Fruit fly (Drosophila melanogaster): ENCODE data around the gene Cby.

The Cby gene

DNA sequence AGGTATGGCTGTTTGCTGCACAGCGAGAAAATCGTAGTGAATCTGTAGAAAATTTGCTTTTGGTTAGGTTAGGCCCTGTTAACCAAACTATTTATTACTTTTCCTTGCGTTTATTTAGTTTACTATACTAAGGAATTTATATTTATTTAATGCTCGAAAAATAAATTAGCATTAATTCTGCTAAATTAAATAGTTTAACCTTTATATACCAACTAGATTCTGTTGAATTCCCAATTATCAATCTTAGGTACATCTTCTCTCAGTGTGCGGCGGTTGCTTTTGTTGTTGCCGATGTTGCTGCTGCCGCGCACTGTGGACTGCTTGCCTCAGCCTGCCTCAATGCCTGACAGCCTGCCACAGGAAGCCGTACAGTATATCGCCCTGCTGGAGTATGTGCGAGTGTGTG lies 31.4 kb downstream of the Cby start:
- TF ChIP-seq psq (optimal IDR thresholded peaks at IDR 0.05) = no peak
- TF ChIP-seq CG8478 (optimal IDR thresholded peaks at IDR 0.05) = no peak

DNA sequence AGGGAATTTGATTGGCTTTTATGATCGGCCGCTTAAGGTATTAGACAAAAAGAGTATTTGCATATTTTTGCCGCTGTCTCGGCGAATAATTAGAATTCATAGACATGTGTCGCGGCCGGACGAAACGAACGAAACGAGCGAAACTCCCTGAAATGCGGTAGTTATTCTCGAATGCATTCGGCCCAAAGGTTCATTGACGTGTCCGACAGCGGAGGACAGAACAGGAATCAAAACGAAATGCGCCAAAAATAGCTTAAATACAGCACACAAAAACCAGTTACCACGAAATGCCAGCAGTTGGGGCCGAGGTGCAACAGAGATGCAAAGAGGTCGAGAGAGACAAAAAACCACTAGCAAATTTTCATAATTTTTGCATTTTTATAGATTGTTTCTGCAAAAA lies 36.5 kb downstream of the Cby start:
- TF ChIP-seq EcR (GFP tag; optimal IDR thresholded peaks at IDR 0.05) (peak; percentile 34 to 77), CG8478 (optimal IDR thresholded peaks at IDR 0.05) (no peak)

- TF ChIP-seq EcR (GFP tag; optimal IDR thresholded peaks at IDR 0.05) (no peak), pan (optimal IDR thresholded peaks at IDR 0.05) (no peak), Dll (optimal IDR thresholded peaks at IDR 0.05) (no peak), CG8478 (optimal IDR thresholded peaks at IDR 0.05) (no peak), usp (GFP tag; optimal IDR thresholded peaks at IDR 0.05) (no peak), psq (optimal IDR thresholded peaks at IDR 0.05) (no peak)
These were observed 37.8 kb downstream of the Cby start for dm6 chr3R:21905615-21906014.

dm6 chr3R:21906867-21907266 lies 39.1 kb downstream of the Cby start:
- no peak for TF ChIP-seq usp (GFP tag; optimal IDR thresholded peaks at IDR 0.05)
- no peak for TF ChIP-seq CG8478 (optimal IDR thresholded peaks at IDR 0.05)
- TF ChIP-seq psq (optimal IDR thresholded peaks at IDR 0.05) = no peak
- no peak for TF ChIP-seq pan (optimal IDR thresholded peaks at IDR 0.05)
- TF ChIP-seq Dll (optimal IDR thresholded peaks at IDR 0.05) = no peak
- no peak for TF ChIP-seq EcR (GFP tag; optimal IDR thresholded peaks at IDR 0.05)

- TF ChIP-seq usp (GFP tag; optimal IDR thresholded peaks at IDR 0.05) (no peak), Dll (optimal IDR thresholded peaks at IDR 0.05) (no peak), pan (optimal IDR thresholded peaks at IDR 0.05) (no peak), EcR (GFP tag; optimal IDR thresholded peaks at IDR 0.05) (no peak), CG8478 (optimal IDR thresholded peaks at IDR 0.05) (no peak), psq (optimal IDR thresholded peaks at IDR 0.05) (no peak)
These were observed 43.7 kb downstream of the Cby start, which contains the start of gene Qsox3 for dm6 chr3R:21911516-21911915. Gene Qsox3, plus strand, starts transcription at chr3R:21911816.

DNA sequence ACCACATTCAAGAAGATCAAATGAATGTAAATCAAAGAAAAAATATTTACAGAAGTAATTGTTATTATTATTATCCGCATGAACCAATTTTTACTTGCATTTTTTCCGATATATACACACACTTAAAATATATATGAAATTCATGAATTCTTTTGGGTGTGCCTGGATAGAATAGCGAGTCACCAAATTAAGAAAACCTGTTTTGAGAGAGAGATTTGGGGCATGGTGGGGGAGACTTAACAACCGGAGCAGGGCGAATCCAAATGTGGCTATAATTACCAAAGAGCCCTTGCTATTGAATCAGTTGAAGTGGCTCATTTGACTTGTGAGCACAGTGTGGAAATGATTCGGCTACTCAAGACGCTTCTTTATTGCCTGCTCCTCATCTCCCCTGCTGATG lies 45.6 kb downstream of the Cby start, which contains the start of gene Qsox2:
Gene Qsox2, plus strand, starts transcription at position 301 of the 400 bp plus-strand sequence.
- no peak for TF ChIP-seq Dll (optimal IDR thresholded peaks at IDR 0.05)
- TF ChIP-seq pan (optimal IDR thresholded peaks at IDR 0.05) = no peak
- no peak for TF ChIP-seq usp (GFP tag; optimal IDR thresholded peaks at IDR 0.05)
- no peak for TF ChIP-seq EcR (GFP tag; optimal IDR thresholded peaks at IDR 0.05)
- TF ChIP-seq psq (optimal IDR thresholded peaks at IDR 0.05) = no peak
- no peak for TF ChIP-seq CG8478 (optimal IDR thresholded peaks at IDR 0.05)

- no peak for TF ChIP-seq EcR (GFP tag; optimal IDR thresholded peaks at IDR 0.05)
- TF ChIP-seq CG8478 (optimal IDR thresholded peaks at IDR 0.05) = no peak
- TF ChIP-seq psq (optimal IDR thresholded peaks at IDR 0.05) = no peak
- TF ChIP-seq usp (GFP tag; optimal IDR thresholded peaks at IDR 0.05) = no peak
- no peak for TF ChIP-seq Dll (optimal IDR thresholded peaks at IDR 0.05)
These were observed 49.2 kb downstream of the Cby start for dm6 chr3R:21916987-21917386.

Data from whole organism.